Fruit fly (Drosophila melanogaster) whole organism, embryonic: ENCODE measurements around the gene CG11790.

ENCODE experiments used
- CG10274 ChIP-seq: fragments of 200-800 bp; sonication (Bioruptor generic); optimal IDR thresholded peaks from 3 replicates; lab custom pipeline; 2017; ENCODE audit warnings: missing biosample characterization, mild to moderate bottlenecking, missing genetic modification characterization
- CG10462 ChIP-seq: fragments of 200-800 bp; sonication (Bioruptor generic); optimal IDR thresholded peaks from 2 replicates; lab custom pipeline; 2016; ENCODE audit warnings: missing biosample characterization, missing genetic modification characterization
- CG11723 ChIP-seq: fragments of 200-800 bp; sonication (Bioruptor generic); optimal IDR thresholded peaks from 2 replicates; lab custom pipeline; 2017; ENCODE audit warnings: missing biosample characterization, mild to moderate bottlenecking, missing genetic modification characterization
- CG12071 ChIP-seq: fragments of 200-800 bp; sonication (Bioruptor generic); optimal IDR thresholded peaks from 3 replicates; lab custom pipeline; 2018; ENCODE audit warnings: missing biosample characterization, mild to moderate bottlenecking, missing genetic modification characterization
- CG12219 ChIP-seq: fragments of 200-800 bp; sonication (Bioruptor generic); optimal IDR thresholded peaks from 3 replicates; lab custom pipeline; 2018; ENCODE audit warnings: missing biosample characterization, mild to moderate bottlenecking, missing genetic modification characterization
- CG13424 ChIP-seq: fragments of 200-800 bp; sonication (Bioruptor generic); optimal IDR thresholded peaks from 2 replicates; lab custom pipeline; 2019; ENCODE audit warnings: missing biosample characterization, mild to moderate bottlenecking, missing genetic modification characterization, moderate library complexity
- CG14710 ChIP-seq: fragments of 200-800 bp; sonication (Bioruptor generic); optimal IDR thresholded peaks from 3 replicates; lab custom pipeline; 2019; ENCODE audit warnings: missing biosample characterization, mild to moderate bottlenecking, missing genetic modification characterization, moderate library complexity
- CG17328 ChIP-seq: fragments of 200-800 bp; sonication (Bioruptor generic); IDR thresholded peaks from 2 replicates; pipeline ENCODE4 v1.3.6; 2022; ENCODE audit warnings: missing biosample characterization, missing genetic modification characterization
- CG17912 ChIP-seq: fragments of 200-800 bp; sonication (Bioruptor generic); optimal IDR thresholded peaks from 2 replicates; lab custom pipeline; 2018; ENCODE audit warnings: missing biosample characterization, mild to moderate bottlenecking, missing genetic modification characterization
- CG3065 ChIP-seq: fragments of 200-800 bp; sonication (Bioruptor generic); optimal IDR thresholded peaks from 2 replicates; lab custom pipeline; 2016; ENCODE audit warnings: missing biosample characterization, missing genetic modification characterization
- CG4617 ChIP-seq: fragments of 200-800 bp; sonication (Bioruptor generic); optimal IDR thresholded peaks from 3 replicates; lab custom pipeline; 2016; ENCODE audit warnings: missing biosample characterization, missing genetic modification characterization, borderline replicate concordance
- CG4707 ChIP-seq: fragments of 200-800 bp; sonication (Bioruptor generic); optimal IDR thresholded peaks from 2 replicates; lab custom pipeline; 2018; ENCODE audit warnings: missing biosample characterization, mild to moderate bottlenecking, missing genetic modification characterization, moderate library complexity
- CG5245 ChIP-seq: fragments of 200-800 bp; sonication (Bioruptor generic); optimal IDR thresholded peaks from 3 replicates; lab custom pipeline; 2016; ENCODE audit warnings: missing biosample characterization, missing genetic modification characterization
- CG6175 ChIP-seq: fragments of 200-800 bp; sonication (Bioruptor generic); IDR thresholded peaks from 3 replicates; pipeline ENCODE4 v1.3.6; 2022; ENCODE audit warnings: missing biosample characterization, missing genetic modification characterization
- CG6689 ChIP-seq: fragments of 200-800 bp; sonication (Bioruptor generic); IDR thresholded peaks from 2 replicates; pipeline ENCODE4 v1.3.6; 2022; ENCODE audit warnings: missing biosample characterization, missing genetic modification characterization
- CG6813 ChIP-seq: fragments of 200-800 bp; sonication (Bioruptor generic); optimal IDR thresholded peaks from 2 replicates; lab custom pipeline; 2017; ENCODE audit warnings: missing biosample characterization, missing genetic modification characterization, mild to moderate bottlenecking, moderate library complexity, missing genetic modification reagents
- CG7357 ChIP-seq: fragments of 200-800 bp; sonication (Bioruptor generic); IDR thresholded peaks from 3 replicates; pipeline ENCODE4 v1.3.6; 2022; ENCODE audit warnings: missing biosample characterization, missing genetic modification characterization
- CG7963 ChIP-seq: fragments of 200-800 bp; sonication (Bioruptor generic); IDR thresholded peaks from 3 replicates; pipeline ENCODE4 v1.3.6; 2022; ENCODE audit warnings: missing biosample characterization, missing genetic modification characterization; ENCODE audit not compliant: partially characterized antibody
- CG9876 ChIP-seq: fragments of 200-800 bp; sonication (Bioruptor generic); optimal IDR thresholded peaks from 2 replicates; lab custom pipeline; 2016; ENCODE audit warnings: missing biosample characterization, missing genetic modification characterization
- CG9932 ChIP-seq: fragments of 200-800 bp; sonication (Bioruptor generic); IDR thresholded peaks from 2 replicates; pipeline ENCODE4 v1.3.6; 2022; ENCODE audit warnings: missing biosample characterization, missing genetic modification characterization
- Doc3 ChIP-seq: fragments of 200-800 bp; sonication (Bioruptor generic); IDR thresholded peaks from 3 replicates; pipeline ENCODE4 v1.3.6; 2022; ENCODE audit warnings: missing biosample characterization, missing genetic modification characterization; ENCODE audit not compliant: partially characterized antibody
- Fer3 ChIP-seq: fragments of 200-800 bp; sonication (Bioruptor generic); optimal IDR thresholded peaks from 2 replicates; lab custom pipeline; 2018; ENCODE audit warnings: missing biosample characterization, mild to moderate bottlenecking, missing genetic modification characterization, moderate library complexity
- HmgD ChIP-seq: fragments of 200-800 bp; sonication (Bioruptor generic); optimal IDR thresholded peaks from 3 replicates; lab custom pipeline; 2016; ENCODE audit warnings: missing biosample characterization, missing genetic modification characterization
- Hr3 ChIP-seq: fragments of 200-800 bp; sonication (Bioruptor generic); optimal IDR thresholded peaks from 3 replicates; lab custom pipeline; 2016; ENCODE audit warnings: missing biosample characterization, missing genetic modification characterization
- Hr51 ChIP-seq, 2 experiments: fragments of 200-800 bp; sonication (Bioruptor generic); optimal IDR thresholded peaks; 2 replicates in 1 of 2; 3 replicates in 1 of 2; lab custom pipeline; 2016 to 2018; ENCODE audit warnings: missing biosample characterization in 2 of 2, missing genetic modification characterization in 2 of 2, mild to moderate bottlenecking in 1 of 2, moderate library complexity in 1 of 2
- MBD-R2 ChIP-seq: fragments of 200-800 bp; sonication (Bioruptor generic); IDR thresholded peaks from 2 replicates; pipeline ENCODE4 v1.3.6; 2022; ENCODE audit warnings: missing biosample characterization, missing genetic modification characterization
- Oli ChIP-seq: fragments of 200-800 bp; sonication (Bioruptor generic); optimal IDR thresholded peaks from 2 replicates; lab custom pipeline; 2018; ENCODE audit warnings: missing biosample characterization, mild to moderate bottlenecking, missing genetic modification characterization, moderate library complexity
- Rx ChIP-seq: fragments of 200-800 bp; sonication (Bioruptor generic); IDR thresholded peaks from 2 replicates; pipeline ENCODE4 v1.3.6; 2022; ENCODE audit warnings: missing biosample characterization, missing genetic modification characterization
- TFAM ChIP-seq: fragments of 200-800 bp; sonication (Bioruptor generic); optimal IDR thresholded peaks from 2 replicates; lab custom pipeline; 2017; ENCODE audit warnings: missing biosample characterization, missing genetic modification characterization, inconsistent platforms
- abd-A ChIP-seq: fragments of 200-800 bp; sonication (Bioruptor generic); optimal IDR thresholded peaks from 3 replicates; lab custom pipeline; 2019; ENCODE audit warnings: missing biosample characterization, mild to moderate bottlenecking, missing genetic modification characterization, moderate library complexity
- bab2 ChIP-seq: fragments of 200-800 bp; sonication (Bioruptor generic); optimal IDR thresholded peaks from 2 replicates; lab custom pipeline; 2016; ENCODE audit warnings: missing biosample characterization, missing genetic modification characterization
- bowl ChIP-seq: fragments of 200-800 bp; sonication (Bioruptor generic); IDR thresholded peaks from 2 replicates; pipeline ENCODE4 v1.3.6; 2022; ENCODE audit warnings: missing biosample characterization, missing genetic modification characterization
- btn ChIP-seq: fragments of 200-800 bp; sonication (Bioruptor generic); optimal IDR thresholded peaks from 2 replicates; lab custom pipeline; 2016; ENCODE audit warnings: missing biosample characterization, missing genetic modification characterization
- caup ChIP-seq: fragments of 200-800 bp; sonication (Bioruptor generic); optimal IDR thresholded peaks from 3 replicates; lab custom pipeline; 2017; ENCODE audit warnings: missing biosample characterization, mild to moderate bottlenecking, missing genetic modification characterization, moderate library complexity; ENCODE audit not compliant: severe bottlenecking
- crol ChIP-seq: fragments of 200-800 bp; sonication (Bioruptor generic); IDR thresholded peaks from 2 replicates; pipeline ENCODE4 v1.3.6; 2022; ENCODE audit warnings: missing biosample characterization, missing genetic modification characterization
- cwo ChIP-seq: fragments of 200-800 bp; sonication (Bioruptor generic); optimal IDR thresholded peaks from 3 replicates; lab custom pipeline; 2017; ENCODE audit warnings: missing biosample characterization, missing genetic modification characterization, mild to moderate bottlenecking, moderate library complexity, missing genetic modification reagents
- danr ChIP-seq: fragments of 200-800 bp; sonication (Bioruptor generic); IDR thresholded peaks from 2 replicates; pipeline ENCODE4 v1.3.6; 2022; ENCODE audit warnings: missing biosample characterization, missing genetic modification characterization
- esg ChIP-seq: fragments of 200-800 bp; sonication (Bioruptor generic); conservative IDR thresholded peaks from 2 replicates; pipeline ENCODE4 v1.3.6; 2022; ENCODE audit warnings: missing biosample characterization, missing genetic modification characterization
- ind ChIP-seq: fragments of 200-800 bp; sonication (Bioruptor generic); optimal IDR thresholded peaks from 3 replicates; lab custom pipeline; 2016; ENCODE audit warnings: missing biosample characterization, missing genetic modification characterization
- lilli ChIP-seq: fragments of 200-800 bp; sonication (Bioruptor generic); optimal IDR thresholded peaks from 3 replicates; lab custom pipeline; 2016; ENCODE audit warnings: missing biosample characterization, missing genetic modification characterization
- pan ChIP-seq, 4 experiments: fragments of >200 bp in 3 of 4; fragments of 200-800 bp in 1 of 4; sonication (Bioruptor generic) in 1 of 4; optimal IDR thresholded peaks in 3 of 4; IDR thresholded peaks in 1 of 4; 2 replicates each; pipeline versions ENCODE4 v1.3.6 to Lab custom; 2017 to 2022; ENCODE audit warnings: missing biosample characterization in 2 of 4, missing genetic modification characterization in 2 of 4, mixed read lengths in 1 of 4
- peb ChIP-seq: fragments of 200-800 bp; sonication (Bioruptor generic); IDR thresholded peaks from 2 replicates; pipeline ENCODE4 v1.3.6; 2022; ENCODE audit warnings: missing biosample characterization, missing genetic modification characterization
- pnt ChIP-seq: fragments of 200-800 bp; sonication (Bioruptor generic); optimal IDR thresholded peaks from 3 replicates; lab custom pipeline; 2016; ENCODE audit warnings: missing biosample characterization, missing genetic modification characterization
- pum ChIP-seq: fragments of 200-800 bp; sonication (Bioruptor generic); optimal IDR thresholded peaks from 2 replicates; lab custom pipeline; 2016; ENCODE audit warnings: missing biosample characterization, missing genetic modification characterization
- sc ChIP-seq, 3 experiments: fragments of >200 bp in 2 of 3; fragments of 200-800 bp in 1 of 3; sonication (Bioruptor generic) in 1 of 3; optimal IDR thresholded peaks; 2 replicates in 2 of 3; 3 replicates in 1 of 3; lab custom pipeline; 2017; ENCODE audit warnings: mild to moderate bottlenecking in 1 of 3, missing biosample characterization in 1 of 3, missing genetic modification characterization in 1 of 3, missing genetic modification reagents in 1 of 3
- schlank ChIP-seq: fragments of 200-800 bp; sonication (Bioruptor generic); optimal IDR thresholded peaks from 2 replicates; lab custom pipeline; 2018; ENCODE audit warnings: missing biosample characterization, mild to moderate bottlenecking, missing genetic modification characterization
- shn ChIP-seq: fragments of 200-800 bp; sonication (Bioruptor generic); optimal IDR thresholded peaks from 3 replicates; lab custom pipeline; 2016; ENCODE audit warnings: missing biosample characterization, missing genetic modification characterization
- usp ChIP-seq: fragments of >200 bp; optimal IDR thresholded peaks from 2 replicates; lab custom pipeline; 2017; ENCODE audit warnings: missing biosample characterization, missing genetic modification characterization
- zen2 ChIP-seq: fragments of 200-800 bp; sonication (Bioruptor generic); IDR thresholded peaks from 3 replicates; pipeline ENCODE4 v1.3.6; 2022; ENCODE audit warnings: missing biosample characterization, missing genetic modification characterization; ENCODE audit not compliant: partially characterized antibody

CG11790 gene

DNA sequence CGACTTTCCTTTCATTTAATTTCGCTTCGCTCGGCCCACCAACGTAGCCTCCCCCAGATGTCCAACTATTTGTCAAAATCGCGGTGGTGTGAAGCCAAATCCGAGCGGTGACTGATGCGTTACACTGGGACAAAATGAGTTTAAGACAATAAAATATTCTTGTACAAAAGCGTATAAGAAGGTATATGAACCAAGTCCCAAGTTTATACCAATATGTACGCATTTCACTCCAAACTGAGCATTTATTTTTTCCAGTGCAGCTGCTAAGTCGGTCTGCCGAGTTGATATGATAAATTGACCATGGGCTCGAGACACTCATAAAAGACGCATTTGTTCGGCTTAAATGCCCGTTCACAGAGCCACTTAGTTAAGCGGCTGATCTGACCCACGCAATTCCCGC, 42.7 kb upstream of the CG11790 start (continued):
- peak; percentile 67 for TF ChIP-seq CG6689 (GFP tag; lab: Robert Waterston, UW)
- TF ChIP-seq zen2 (GFP tag; lab: Robert Waterston, UW): no peak
- no peak for TF ChIP-seq esg (GFP tag; lab: Robert Waterston, UW)
- TF ChIP-seq schlank (tag; lab: Kevin White, UChicago): no peak
- TF ChIP-seq Hr51 (GFP tag; optimal IDR thresholded peaks at IDR 0.05; lab: Kevin White, UChicago): peak; percentile 20 to 70
- no peak for TF ChIP-seq CG7963 (GFP tag; lab: Robert Waterston, UW)
- TF ChIP-seq CG10274 (GFP tag; lab: Kevin White, UChicago): no peak
- TF ChIP-seq CG4617: no peak
- TF ChIP-seq Fer3 (tag; lab: Kevin White, UChicago): peak; percentile 43
- no peak for TF ChIP-seq CG4707 (GFP tag; lab: Kevin White, UChicago)
- TF ChIP-seq HmgD (GFP tag; lab: Kevin White, UChicago): no peak
- peak; percentile 66 for TF ChIP-seq bab2 (GFP tag; lab: Kevin White, UChicago)
- TF ChIP-seq usp (GFP tag; lab: Kevin White, UChicago): no peak
- peak; percentile 70 for TF ChIP-seq CG17328 (GFP tag; lab: Robert Waterston, UW)
- no peak for TF ChIP-seq bowl (GFP tag; lab: Robert Waterston, UW)
- no peak for TF ChIP-seq peb
- no peak; the same call in 1 of the 2 replicates for TF ChIP-seq MBD-R2 (GFP tag; lab: Robert Waterston, UW)
- no peak for TF ChIP-seq btn (GFP tag; lab: Kevin White, UChicago)
- TF ChIP-seq ind (GFP tag; lab: Kevin White, UChicago): peak; percentile 70
- TF ChIP-seq CG3065 (GFP tag; lab: Kevin White, UChicago): no peak
- TF ChIP-seq Doc3 (GFP tag; lab: Robert Waterston, UW): no peak
- TF ChIP-seq Rx (GFP tag; lab: Robert Waterston, UW): peak; percentile 63
- TF ChIP-seq CG9932 (GFP tag; lab: Robert Waterston, UW): no peak
- TF ChIP-seq TFAM (GFP tag; lab: Kevin White, UChicago): no peak
- TF ChIP-seq CG12219 (GFP tag; lab: Kevin White, UChicago): peak; percentile 49
- peak; percentile 29 for TF ChIP-seq CG6813
- TF ChIP-seq danr: no peak
- no peak for TF ChIP-seq abd-A
- TF ChIP-seq shn: peak; percentile 7
- peak; percentile 21 for TF ChIP-seq CG14710 (tag; lab: Kevin White, UChicago)
- peak; percentile 23 for TF ChIP-seq CG9876
- TF ChIP-seq lilli (GFP tag; lab: Kevin White, UChicago): peak; percentile 42
- TF ChIP-seq cwo (GFP tag; lab: Kevin White, UChicago): peak; percentile 51
- TF ChIP-seq Hr3: peak; percentile 39
- peak; percentile 39 for TF ChIP-seq pnt (GFP tag; lab: Kevin White, UChicago)
- no peak for TF ChIP-seq pan (optimal IDR thresholded peaks at IDR 0.05; lab: Kevin White, UChicago)
- TF ChIP-seq pan (GFP tag; optimal IDR thresholded peaks at IDR 0.05 in 1 of 2, IDR thresholded peaks at IDR 0.05 in 1 of 2): peak in 1 of 2 experiments; percentile 66
- peak; percentile 59 for TF ChIP-seq CG13424 (tag; lab: Kevin White, UChicago)
- no peak for TF ChIP-seq CG6175 (GFP tag; lab: Robert Waterston, UW)
- TF ChIP-seq CG12071 (GFP tag; lab: Kevin White, UChicago): peak; percentile 52
- peak; percentile 6 for TF ChIP-seq CG11723
- TF ChIP-seq Oli (tag; lab: Kevin White, UChicago): peak; percentile 69
- peak; percentile 1 for TF ChIP-seq CG10462 (GFP tag; lab: Kevin White, UChicago)
- no peak for TF ChIP-seq sc (optimal IDR thresholded peaks at IDR 0.05; lab: Kevin White, UChicago)
- peak; percentile 18 for TF ChIP-seq sc (GFP tag; optimal IDR thresholded peaks at IDR 0.05; lab: Kevin White, UChicago)
- peak; percentile 32 for TF ChIP-seq caup
- no peak for TF ChIP-seq CG17912 (GFP tag; lab: Kevin White, UChicago)
- peak; percentile 45; the same call in 2 of the 3 replicates for TF ChIP-seq CG7357
- TF ChIP-seq crol (GFP tag; lab: Robert Waterston, UW): no peak
- TF ChIP-seq CG5245 (GFP tag; lab: Kevin White, UChicago): peak; percentile 54
- TF ChIP-seq pum (GFP tag; lab: Kevin White, UChicago): peak; percentile 9
